Worm (Caenorhabditis elegans): Measurements from ENCODE around the gene Y75B8A.23.

Gene Y75B8A.23

DNA sequence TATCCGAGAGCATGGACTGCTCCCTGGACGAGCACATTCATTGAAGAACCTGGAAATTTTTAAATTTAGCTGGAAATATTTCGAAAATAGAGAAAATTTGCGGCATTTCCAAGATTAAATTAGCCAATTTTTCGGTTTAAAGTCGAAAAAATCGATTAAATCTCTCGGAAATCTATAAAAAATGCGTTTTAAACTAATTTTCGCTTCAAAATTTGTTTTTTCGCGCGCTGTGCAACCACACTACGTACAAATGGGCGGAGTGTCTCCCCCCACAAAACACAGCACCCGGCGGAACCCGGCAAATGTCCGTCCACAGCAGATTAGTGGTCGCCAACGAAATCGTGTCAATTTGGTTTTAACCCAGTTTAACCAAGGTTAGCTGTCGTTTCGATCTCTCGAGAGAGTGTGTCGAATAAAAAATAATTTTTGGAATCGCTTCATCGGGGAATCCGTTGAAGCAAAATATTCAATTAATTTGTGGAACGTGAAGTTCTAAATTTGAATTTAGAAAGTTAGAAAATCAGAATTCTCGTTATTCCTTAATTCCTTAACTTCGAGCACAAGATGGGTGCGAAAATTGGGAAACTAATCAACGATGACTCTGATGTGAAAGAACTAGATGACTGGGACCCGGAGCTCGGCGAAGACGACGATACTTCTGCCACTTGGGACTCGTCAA is at the start of gene Y75B8A.23, which contains the start of gene tim-1:
Y75B8A.23 (plus strand) TSS at position 547 of the 679 bp plus-strand sequence.
tim-1 (minus strand) TSS at position 51 of the 679 bp plus-strand sequence.
- TF ChIP-seq nhr-28 (tag; optimal IDR thresholded peaks at IDR 0.05) (no peak), fos-1 (tag; optimal IDR thresholded peaks at IDR 0.05) (peak; percentile 94), pax-3 (tag; optimal IDR thresholded peaks at IDR 0.05) (peak; percentile 89), ces-1 (GFP tag; optimal IDR thresholded peaks at IDR 0.05) (no peak), ets-5 (GFP tag; IDR thresholded peaks at IDR 0.05) (no peak), nhr-11 (tag; optimal IDR thresholded peaks at IDR 0.05) (peak; percentile 63), sup-37 (GFP tag; optimal IDR thresholded peaks at IDR 0.05) (peak; percentile 91), ceh-88 (GFP tag; IDR thresholded peaks at IDR 0.05) (peak; percentile 85), elt-2 (tag; optimal IDR thresholded peaks at IDR 0.05) (peak; percentile 93), C04F5.9 (tag; optimal IDR thresholded peaks at IDR 0.05) (peak; percentile 89), snpc-4 (tag; optimal IDR thresholded peaks at IDR 0.05) (peak; percentile 100), rnt-1 (tag; optimal IDR thresholded peaks at IDR 0.05) (peak; percentile 98), isw-1 (GFP tag; IDR thresholded peaks at IDR 0.05) (peak; percentile 80), dsc-1 (tag; optimal IDR thresholded peaks at IDR 0.05) (peak; percentile 98), tbx-2 (tag; optimal IDR thresholded peaks at IDR 0.05) (peak; percentile 97), jun-1 (tag; optimal IDR thresholded peaks at IDR 0.05) (peak; percentile 91), mdl-1 (tag; optimal IDR thresholded peaks at IDR 0.05) (peak in 1 of 2 experiments; percentile 91), nhr-84 (tag; optimal IDR thresholded peaks at IDR 0.05) (no peak), fkh-4 (tag; optimal IDR thresholded peaks at IDR 0.05; ENCODE audit: borderline replicate concordance) (peak; percentile 73), mep-1 (tag; optimal IDR thresholded peaks at IDR 0.05) (peak; percentile 94), ceh-63 (GFP tag; optimal IDR thresholded peaks at IDR 0.05) (peak; percentile 78), fkh-10 (GFP tag; optimal IDR thresholded peaks at IDR 0.05) (peak; percentile 74), lin-15B (tag; optimal IDR thresholded peaks at IDR 0.05) (peak; percentile 87), snu-23 (GFP tag; optimal IDR thresholded peaks at IDR 0.05) (peak; percentile 98), pag-3 (tag; optimal IDR thresholded peaks at IDR 0.05; ENCODE audit: borderline replicate concordance, insufficient read depth) (no peak), C34B4.2 (tag; optimal IDR thresholded peaks at IDR 0.05) (peak; percentile 73), unc-62 (GFP tag; optimal IDR thresholded peaks at IDR 0.05) (no peak), grh-1 (GFP tag; IDR thresholded peaks at IDR 0.05) (peak; percentile 93), nhr-77 (tag; optimal IDR thresholded peaks at IDR 0.05) (peak; percentile 97), nhr-85 (tag) (peak; percentile 98), ceh-82 (tag; optimal IDR thresholded peaks at IDR 0.05) (peak; percentile 90 to 96 (median 91)), ama-1 (optimal IDR thresholded peaks at IDR 0.05) (peak; percentile 99), efl-3 (GFP tag; optimal IDR thresholded peaks at IDR 0.05) (peak; percentile 72), aly-2 (tag; optimal IDR thresholded peaks at IDR 0.05) (peak; percentile 97), unc-86 (tag; optimal IDR thresholded peaks at IDR 0.05) (peak; percentile 90), lsy-2 (tag; optimal IDR thresholded peaks at IDR 0.05) (peak; percentile 93 to 95), pqm-1 (tag; optimal IDR thresholded peaks at IDR 0.05) (no peak), zip-4 (GFP tag; optimal IDR thresholded peaks at IDR 0.05) (peak; percentile 89), lir-3 (tag; optimal IDR thresholded peaks at IDR 0.05; ENCODE audit: poor library complexity) (no peak), sox-4 (tag; optimal IDR thresholded peaks at IDR 0.05) (peak; percentile 90), egl-27 (tag; optimal IDR thresholded peaks at IDR 0.05) (peak in 1 of 2 experiments; percentile 71), dpl-1 (GFP tag; optimal IDR thresholded peaks at IDR 0.05) (peak; percentile 96 to 97 (median 97)), ztf-11 (tag; optimal IDR thresholded peaks at IDR 0.05) (peak in 1 of 2 experiments; percentile 91), hlh-4 (tag; optimal IDR thresholded peaks at IDR 0.05) (no peak), ceh-90 (tag; optimal IDR thresholded peaks at IDR 0.05) (peak; percentile 62), blmp-1 (tag; optimal IDR thresholded peaks at IDR 0.05) (peak; percentile 82), efl-1 (optimal IDR thresholded peaks at IDR 0.05) (peak; percentile 98), efl-1 (GFP tag; optimal IDR thresholded peaks at IDR 0.05 in 1 of 2) (peak; percentile 95 to 100), irx-1 (tag; optimal IDR thresholded peaks at IDR 0.05) (peak; percentile 93), skn-1 (tag; optimal IDR thresholded peaks at IDR 0.05) (peak; percentile 88), mef-2 (tag; optimal IDR thresholded peaks at IDR 0.05) (peak; percentile 86), vab-15 (tag; optimal IDR thresholded peaks at IDR 0.05) (peak; percentile 88)
